Worm (Caenorhabditis elegans): Measurements from ENCODE around the gene unc-84.

Gene unc-84

DNA sequence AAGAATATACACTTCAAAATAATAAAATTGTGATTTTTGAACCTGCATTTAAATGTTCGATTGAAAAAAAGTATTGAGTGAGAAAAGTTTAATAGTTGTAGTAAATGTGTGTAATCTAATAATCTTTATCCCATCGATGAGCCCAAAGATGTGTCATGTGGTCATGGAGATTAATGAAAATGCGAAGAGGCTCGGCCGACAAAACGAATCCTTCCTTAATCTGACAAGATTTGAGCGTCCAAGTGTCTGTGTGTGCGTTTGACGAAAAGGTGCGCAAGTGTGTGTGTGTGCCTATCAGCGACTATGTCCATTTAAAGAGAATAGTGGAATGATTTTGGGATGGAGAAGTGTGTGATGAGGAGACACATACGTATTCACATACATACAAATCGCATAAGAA, 10.5 kb upstream of the unc-84 start:
- TF ChIP-seq let-526 (GFP tag; IDR thresholded peaks at IDR 0.05) (no peak), aptf-2 (GFP tag; conservative IDR thresholded peaks at IDR 0.05) (no peak), ama-1 (optimal IDR thresholded peaks at IDR 0.05) (no peak), ama-1 (GFP tag; optimal IDR thresholded peaks at IDR 0.05) (no peak), madf-3 (GFP tag; IDR thresholded peaks at IDR 0.05) (no peak), dpl-1 (GFP tag; optimal IDR thresholded peaks at IDR 0.05) (no peak), tbx-9 (tag; optimal IDR thresholded peaks at IDR 0.05; ENCODE audit: borderline replicate concordance) (no peak), snpc-3.4 (tag; optimal IDR thresholded peaks at IDR 0.05) (no peak), snpc-4 (GFP tag; optimal IDR thresholded peaks at IDR 0.05) (no peak), snpc-4 (tag; optimal IDR thresholded peaks at IDR 0.05) (no peak), hlh-12 (tag; optimal IDR thresholded peaks at IDR 0.05) (no peak), ceh-40 (GFP tag; IDR thresholded peaks at IDR 0.05) (no peak), sptf-2 (GFP tag; optimal IDR thresholded peaks at IDR 0.05) (no peak), ets-4 (GFP tag; optimal IDR thresholded peaks at IDR 0.05) (no peak), madf-10 (tag; optimal IDR thresholded peaks at IDR 0.05) (no peak), F57A8.1 (GFP tag; optimal IDR thresholded peaks at IDR 0.05) (no peak), attf-6 (GFP tag; IDR thresholded peaks at IDR 0.05) (no peak), Y53G8AR.9 (GFP tag; conservative IDR thresholded peaks at IDR 0.05) (no peak), attf-5 (GFP tag; optimal IDR thresholded peaks at IDR 0.05) (no peak), T07F8.4 (tag; optimal IDR thresholded peaks at IDR 0.05) (no peak), mes-4 (tag; optimal IDR thresholded peaks at IDR 0.05) (no peak)

DNA sequence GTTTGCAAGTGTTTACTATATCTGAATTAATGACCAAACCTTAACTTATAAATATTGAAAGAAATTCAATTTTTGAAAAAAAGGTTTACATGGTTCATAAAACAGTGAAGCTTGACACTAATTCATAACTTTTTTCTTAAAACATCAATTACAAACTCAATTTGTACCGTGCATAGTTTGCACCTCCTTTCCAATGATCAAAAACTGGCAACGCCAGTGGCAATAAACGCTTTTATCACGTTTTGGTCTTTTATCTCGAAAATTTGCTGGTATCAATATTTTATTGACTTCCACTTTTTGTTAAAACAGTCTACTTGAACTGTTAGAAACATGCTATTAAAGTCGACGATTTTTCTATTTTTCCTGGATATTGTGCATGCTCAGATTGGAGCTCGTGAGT, 6.1 kb upstream of the unc-84 start, which contains the start of gene F54B11.11:
Gene F54B11.11 (plus strand): TSS at position 301 of the 400 bp plus-strand sequence.
- TF ChIP-seq akir-1 (GFP tag; optimal IDR thresholded peaks at IDR 0.05) (no peak), nhr-80 (tag; optimal IDR thresholded peaks at IDR 0.05) (peak; percentile 45), ztf-26 (tag; optimal IDR thresholded peaks at IDR 0.05) (no peak), mxl-1 (tag; optimal IDR thresholded peaks at IDR 0.05) (no peak)

DNA sequence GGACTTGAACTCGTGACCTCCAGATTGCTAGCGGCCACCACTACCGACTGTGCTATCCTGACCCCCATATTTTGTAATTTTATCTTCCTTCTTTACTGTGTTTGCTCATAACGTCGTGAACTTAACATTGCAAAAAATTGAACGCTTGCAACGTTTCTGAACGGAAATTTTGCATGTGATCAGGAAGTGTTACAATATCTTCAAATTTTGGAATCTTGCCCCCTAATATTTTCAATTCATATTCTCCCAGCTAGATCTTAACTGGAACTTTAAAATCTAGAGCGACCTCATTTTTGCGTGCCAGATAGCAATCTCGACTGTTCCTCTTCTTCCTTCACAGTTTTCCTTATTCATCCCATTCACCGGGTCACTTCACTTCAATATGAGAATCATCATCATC, 2.8 kb upstream of the unc-84 start, which contains the start of gene F54B11.10:
Gene F54B11.10 (plus strand): TSS at position 301 of the 400 bp plus-strand sequence.
- TF ChIP-seq rpc-1 (optimal IDR thresholded peaks at IDR 0.05): no peak
- TF ChIP-seq rpc-1 (tag; optimal IDR thresholded peaks at IDR 0.05): peak; percentile 51
- TF ChIP-seq C17E4.6 (GFP tag; IDR thresholded peaks at IDR 0.05): no peak

DNA sequence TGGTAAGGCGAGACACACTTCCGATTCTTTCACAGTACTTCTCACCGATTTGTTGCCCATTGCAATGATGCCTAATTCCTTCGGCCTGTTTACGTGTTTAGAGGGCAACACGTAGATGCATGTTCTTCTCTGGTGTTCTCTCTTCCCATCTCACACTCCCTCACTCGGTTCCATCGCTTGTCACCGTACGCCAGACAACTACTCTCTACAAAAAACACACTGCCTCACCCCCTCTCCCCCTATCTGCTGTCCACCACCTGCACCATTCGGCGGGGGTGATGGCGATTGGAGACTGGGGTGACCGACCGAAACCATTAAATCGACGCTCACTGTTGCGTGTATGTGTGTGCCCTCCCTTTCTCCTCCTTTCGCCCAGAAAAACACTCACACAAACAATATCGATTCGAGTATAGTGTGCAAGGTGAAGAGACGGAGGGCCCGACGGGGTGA, 655 bp upstream of the unc-84 start:
- TF ChIP-seq K12H6.12 (tag; optimal IDR thresholded peaks at IDR 0.05): peak; percentile 39
- peak; percentile 38 for TF ChIP-seq mcd-1 (GFP tag; IDR thresholded peaks at IDR 0.05)
- TF ChIP-seq lin-26 (GFP tag; IDR thresholded peaks at IDR 0.05): 0 out of 2 replicates have a peak, but pooled peaks have one; percentile 45
- TF ChIP-seq atf-7 (tag; optimal IDR thresholded peaks at IDR 0.05): no peak
- peak; percentile 5 for TF ChIP-seq lin-54 (GFP tag; optimal IDR thresholded peaks at IDR 0.05)
- no peak for TF ChIP-seq egl-18 (GFP tag; IDR thresholded peaks at IDR 0.05)
- TF ChIP-seq ztf-26 (tag; optimal IDR thresholded peaks at IDR 0.05): no peak
- no peak for TF ChIP-seq snpc-1.3 (tag; optimal IDR thresholded peaks at IDR 0.05; ENCODE audit: insufficient read depth)
- TF ChIP-seq B0336.3 (GFP tag; IDR thresholded peaks at IDR 0.05): no peak
- TF ChIP-seq unc-62 (GFP tag; optimal IDR thresholded peaks at IDR 0.05): no peak
- 0 out of 2 replicates have a peak, but pooled peaks have one; percentile 55 for TF ChIP-seq aptf-2 (GFP tag; conservative IDR thresholded peaks at IDR 0.05)
- TF ChIP-seq tbx-9 (tag; optimal IDR thresholded peaks at IDR 0.05; ENCODE audit: borderline replicate concordance): no peak
- peak; percentile 10 for TF ChIP-seq ztf-18 (tag; optimal IDR thresholded peaks at IDR 0.05)
- TF ChIP-seq gei-17 (GFP tag; optimal IDR thresholded peaks at IDR 0.05): peak; percentile 33
- no peak for TF ChIP-seq ztf-22 (GFP tag; optimal IDR thresholded peaks at IDR 0.05)
- TF ChIP-seq hmg-1.2 (GFP tag; IDR thresholded peaks at IDR 0.05): peak; percentile 48; the same call in 1 of the 2 replicates
- no peak for TF ChIP-seq dpff-1 (tag; optimal IDR thresholded peaks at IDR 0.05)
- no peak for TF ChIP-seq zfh-2 (GFP tag; conservative IDR thresholded peaks at IDR 0.05)
- TF ChIP-seq hsf-1 (GFP tag; IDR thresholded peaks at IDR 0.05): no peak
- TF ChIP-seq snpc-4 (GFP tag; optimal IDR thresholded peaks at IDR 0.05): no peak
- TF ChIP-seq snpc-4 (tag; optimal IDR thresholded peaks at IDR 0.05): peak in 2 of 4 experiments; percentile 7 to 52
- TF ChIP-seq aptf-3 (GFP tag; IDR thresholded peaks at IDR 0.05): no peak
- TF ChIP-seq ceh-27 (GFP tag; optimal IDR thresholded peaks at IDR 0.05): peak; percentile 12
